Fruit fly (Drosophila melanogaster) whole organism, pupa: ENCODE measurements around the gene CG33096.

Experiments used
- CG10348 ChIP-seq: fragments of 200-800 bp; sonication (Bioruptor generic); IDR thresholded peaks from 2 replicates; pipeline ENCODE4 v1.3.6; 2022; ENCODE audit warnings: missing biosample characterization, missing genetic modification characterization
- CG12605 ChIP-seq: fragments of 200-800 bp; sonication (Bioruptor generic); IDR thresholded peaks from 2 replicates; pipeline ENCODE4 v1.3.6; 2022; ENCODE audit warnings: missing biosample characterization, missing genetic modification characterization
- CG14655 ChIP-seq: fragments of 200-800 bp; sonication (Bioruptor generic); optimal IDR thresholded peaks from 3 replicates; lab custom pipeline; 2017; ENCODE audit warnings: mild to moderate bottlenecking, missing biosample characterization, missing genetic modification reagents, missing genetic modification characterization
- CG15710 ChIP-seq: fragments of 200-800 bp; sonication (Bioruptor generic); optimal IDR thresholded peaks from 2 replicates; lab custom pipeline; 2018; ENCODE audit warnings: missing biosample characterization, mild to moderate bottlenecking, missing genetic modification characterization, moderate library complexity
- CG17806 ChIP-seq: fragments of 200-800 bp; sonication (Bioruptor generic); optimal IDR thresholded peaks from 2 replicates; lab custom pipeline; 2018; ENCODE audit warnings: missing biosample characterization, mild to moderate bottlenecking, missing genetic modification characterization, moderate library complexity
- CG32121 ChIP-seq: fragments of 200-800 bp; sonication (Bioruptor generic); IDR thresholded peaks from 2 replicates; pipeline ENCODE4 v1.3.6; 2022; ENCODE audit warnings: missing biosample characterization, missing genetic modification characterization
- CG34367 ChIP-seq: fragments of 200-800 bp; sonication (Bioruptor generic); optimal IDR thresholded peaks from 2 replicates; lab custom pipeline; 2018; ENCODE audit warnings: missing biosample characterization, mild to moderate bottlenecking, missing genetic modification characterization
- CG4496 ChIP-seq: fragments of 200-800 bp; sonication (Bioruptor generic); IDR thresholded peaks from 3 replicates; pipeline ENCODE4 v1.3.6; 2022; ENCODE audit warnings: missing biosample characterization, missing genetic modification characterization
- CG8159 ChIP-seq: fragments of 200-800 bp; sonication (Bioruptor generic); optimal IDR thresholded peaks from 3 replicates; lab custom pipeline; 2018; ENCODE audit warnings: missing biosample characterization, mild to moderate bottlenecking, missing genetic modification characterization, moderate library complexity
- CG8301 ChIP-seq: fragments of 200-800 bp; sonication (Bioruptor generic); optimal IDR thresholded peaks from 2 replicates; lab custom pipeline; 2018; ENCODE audit warnings: missing biosample characterization, mild to moderate bottlenecking, missing genetic modification characterization
- D1 ChIP-seq: fragments of 200-800 bp; sonication (Bioruptor generic); optimal IDR thresholded peaks from 2 replicates; lab custom pipeline; 2018; ENCODE audit warnings: missing biosample characterization, mild to moderate bottlenecking, missing genetic modification characterization, moderate library complexity
- EcR ChIP-seq: fragments of 200-800 bp; sonication (Bioruptor generic); optimal IDR thresholded peaks from 3 replicates; lab custom pipeline; 2019; ENCODE audit warnings: missing biosample characterization, missing genetic modification characterization, mild to moderate bottlenecking, moderate library complexity, missing genetic modification reagents
- Ets98B ChIP-seq: fragments of 200-800 bp; sonication (Bioruptor generic); IDR thresholded peaks from 2 replicates; pipeline ENCODE4 v1.3.6; 2022; ENCODE audit warnings: missing biosample characterization, missing genetic modification characterization
- Pif1A ChIP-seq: fragments of 200-800 bp; sonication (Bioruptor generic); optimal IDR thresholded peaks from 3 replicates; lab custom pipeline; 2016; ENCODE audit warnings: missing biosample characterization, missing genetic modification characterization
- Pif1B ChIP-seq: fragments of 200-800 bp; sonication (Bioruptor generic); optimal IDR thresholded peaks from 3 replicates; lab custom pipeline; 2016; ENCODE audit warnings: missing biosample characterization, missing genetic modification characterization
- Snoo ChIP-seq: fragments of 200-800 bp; sonication (Bioruptor generic); optimal IDR thresholded peaks from 3 replicates; lab custom pipeline; 2017; ENCODE audit warnings: missing biosample characterization, mild to moderate bottlenecking, missing genetic modification characterization, inconsistent platforms
- fd96Ca ChIP-seq: fragments of 200-800 bp; sonication (Bioruptor generic); IDR thresholded peaks from 3 replicates; pipeline ENCODE4 v1.3.6; 2022; ENCODE audit warnings: missing biosample characterization, missing genetic modification characterization
- gl ChIP-seq: fragments of 200-800 bp; sonication (Bioruptor generic); optimal IDR thresholded peaks from 2 replicates; lab custom pipeline; 2018; ENCODE audit warnings: missing biosample characterization, mild to moderate bottlenecking, missing genetic modification characterization
- rn ChIP-seq: fragments of 200-800 bp; sonication (Bioruptor generic); IDR thresholded peaks from 2 replicates; pipeline ENCODE4 v1.3.6; 2022; ENCODE audit warnings: missing biosample characterization, missing genetic modification characterization

CG33096 gene

DNA sequence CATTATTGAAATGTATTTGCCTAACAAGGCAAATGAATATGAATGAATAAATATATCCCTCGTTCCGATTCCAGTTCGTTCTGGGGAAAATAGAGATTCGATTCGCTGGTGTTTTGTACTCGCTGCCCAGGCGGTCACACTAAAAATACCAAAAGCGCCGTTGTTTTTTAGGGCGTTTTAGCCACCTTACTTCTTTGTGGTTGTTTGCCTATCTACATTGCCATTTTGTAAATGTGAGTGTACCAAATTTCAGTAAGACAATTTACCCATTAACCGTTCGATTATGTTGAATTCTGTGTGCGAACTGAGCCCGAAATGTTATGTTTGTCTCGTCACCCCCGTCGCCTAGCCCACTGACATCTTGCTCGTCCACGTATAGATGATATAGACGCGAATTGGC lies at the start of gene CG33096, which contains the start of gene CG33095:
CG33096 (plus strand) TSS at position 187 of the 400 bp plus-strand sequence.
CG33095 (plus strand) TSS at position 187 of the 400 bp plus-strand sequence.
- TF ChIP-seq gl (no peak), CG8159 (tag; lab: Kevin White, UChicago) (no peak), EcR (GFP tag; lab: Kevin White, UChicago) (peak; percentile 1), CG34367 (tag; lab: Kevin White, UChicago) (no peak)
- TF ChIP-seq, all 21 proteins: peak for 1

dm6 chr3R:25049383-25049741 lies 48.1 kb upstream of the CG33096 start, which contains the start of gene CG11791:
Gene CG11791, plus strand, starts transcription at chr3R:25049616.
- no peak for TF ChIP-seq CG4496 (GFP tag; lab: Robert Waterston, UW)

DNA sequence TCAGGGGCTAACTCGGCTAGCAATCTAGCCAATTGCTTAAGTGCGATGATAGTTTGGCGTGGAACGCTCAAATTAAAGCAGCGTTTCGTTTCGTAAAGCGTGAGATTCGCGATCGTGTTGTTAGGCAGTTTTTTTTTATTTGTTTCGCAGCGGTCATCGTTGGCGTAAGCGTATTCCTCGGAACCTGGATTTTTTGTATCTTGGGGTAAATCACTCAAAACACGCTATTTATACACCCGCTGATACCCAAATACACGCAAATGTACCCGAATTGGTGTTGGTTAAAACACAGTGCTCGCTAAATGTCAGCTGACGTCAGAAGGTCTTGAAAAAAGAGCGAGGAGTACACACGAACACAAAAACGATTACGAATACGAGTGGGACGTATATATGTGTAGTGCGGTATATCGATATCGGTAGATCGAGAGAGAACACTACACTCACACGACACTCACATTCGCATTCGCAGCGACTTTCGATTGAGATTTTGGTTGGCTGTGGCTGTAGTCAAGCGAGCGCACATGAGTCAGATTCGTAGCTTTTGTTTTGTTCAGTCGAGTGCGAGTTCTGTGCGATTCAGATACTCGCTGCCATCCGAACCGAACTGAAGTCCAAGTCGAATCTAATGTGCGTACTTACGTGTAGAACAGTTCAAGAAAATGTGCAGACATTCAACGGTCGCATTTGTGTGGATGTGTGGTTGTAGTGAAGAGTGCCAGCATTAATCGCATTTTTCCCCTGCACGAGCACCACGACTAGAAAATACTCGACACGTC lies 47.5 kb upstream of the CG33096 start:
- TF ChIP-seq Pif1B (GFP tag; lab: Kevin White, UChicago) (peak; percentile 59), fd96Ca (GFP tag; lab: Robert Waterston, UW) (no peak), CG8301 (tag; lab: Kevin White, UChicago) (peak; percentile 5), Snoo (tag; lab: Kevin White, UChicago) (peak; percentile 39), CG10348 (GFP tag; lab: Robert Waterston, UW) (no peak), CG8159 (tag; lab: Kevin White, UChicago) (no peak), EcR (GFP tag; lab: Kevin White, UChicago) (peak; percentile 72), CG32121 (GFP tag; lab: Robert Waterston, UW) (no peak), CG15710 (tag; lab: Kevin White, UChicago) (peak; percentile 11), gl (peak; percentile 44), D1 (tag; lab: Kevin White, UChicago) (no peak), CG17806 (tag; lab: Kevin White, UChicago) (peak; percentile 13), CG14655 (GFP tag; lab: Kevin White, UChicago) (no peak)

dm6 chr3R:25050649-25051048 lies 46.8 kb upstream of the CG33096 start:
- TF ChIP-seq CG17806 (tag; lab: Kevin White, UChicago) (no peak), CG12605 (GFP tag; lab: Robert Waterston, UW) (no peak), CG32121 (GFP tag; lab: Robert Waterston, UW) (no peak), CG14655 (GFP tag; lab: Kevin White, UChicago) (no peak), fd96Ca (GFP tag; lab: Robert Waterston, UW) (no peak)
- TF ChIP-seq, all 21 proteins: peak for 0

DNA sequence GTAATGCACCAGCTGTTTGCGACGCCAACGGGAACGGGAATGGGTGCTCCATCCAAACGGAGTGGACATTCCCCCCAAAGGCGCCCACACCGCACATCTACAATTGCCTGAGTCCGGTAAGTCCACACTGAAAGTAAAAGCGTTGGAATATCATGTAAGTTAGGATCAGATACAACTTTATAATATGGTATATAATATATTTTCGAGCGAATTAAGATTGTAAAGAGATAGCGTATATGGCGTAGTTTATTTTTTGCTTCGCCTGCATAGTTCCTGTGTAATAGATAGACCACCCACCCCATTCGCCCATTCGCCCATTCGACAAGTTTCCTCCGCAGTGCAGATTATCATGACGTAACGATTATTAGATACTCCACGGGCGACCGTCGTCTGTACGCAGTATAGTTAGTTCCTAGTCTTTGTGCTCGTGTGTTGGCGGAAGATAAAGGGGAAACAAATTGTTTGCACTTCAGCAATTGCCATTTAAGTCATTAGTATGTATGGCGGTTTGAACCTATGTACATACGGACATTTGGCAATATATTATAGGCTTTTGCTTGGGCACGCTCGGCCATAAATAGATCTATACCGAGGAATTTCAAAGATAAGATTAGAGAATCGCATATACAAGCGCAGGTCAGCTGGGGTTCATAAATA lies 45.9 kb upstream of the CG33096 start:
- TF ChIP-seq CG17806 (tag; lab: Kevin White, UChicago) (no peak), Pif1A (GFP tag; lab: Kevin White, UChicago) (no peak), Ets98B (GFP tag; lab: Robert Waterston, UW) (peak; percentile 80), CG32121 (GFP tag; lab: Robert Waterston, UW) (peak; percentile 73), Pif1B (GFP tag; lab: Kevin White, UChicago) (peak; percentile 27), CG4496 (GFP tag; lab: Robert Waterston, UW) (peak; percentile 72; the same call in 2 of the 3 replicates), CG8301 (tag; lab: Kevin White, UChicago) (peak; percentile 56)

- TF ChIP-seq CG8301 (tag; lab: Kevin White, UChicago) (no peak), fd96Ca (GFP tag; lab: Robert Waterston, UW) (no peak), CG32121 (GFP tag; lab: Robert Waterston, UW) (no peak), CG12605 (GFP tag; lab: Robert Waterston, UW) (no peak), rn (GFP tag; lab: Robert Waterston, UW) (no peak), Ets98B (GFP tag; lab: Robert Waterston, UW) (peak; percentile 36; the same call in 1 of the 2 replicates)
Measured at dm6 chr3R:25054451-25055188, 42.9 kb upstream of the CG33096 start, which contains the start of gene CG31109. Gene CG31109, minus strand, starts transcription at chr3R:25054653.

DNA sequence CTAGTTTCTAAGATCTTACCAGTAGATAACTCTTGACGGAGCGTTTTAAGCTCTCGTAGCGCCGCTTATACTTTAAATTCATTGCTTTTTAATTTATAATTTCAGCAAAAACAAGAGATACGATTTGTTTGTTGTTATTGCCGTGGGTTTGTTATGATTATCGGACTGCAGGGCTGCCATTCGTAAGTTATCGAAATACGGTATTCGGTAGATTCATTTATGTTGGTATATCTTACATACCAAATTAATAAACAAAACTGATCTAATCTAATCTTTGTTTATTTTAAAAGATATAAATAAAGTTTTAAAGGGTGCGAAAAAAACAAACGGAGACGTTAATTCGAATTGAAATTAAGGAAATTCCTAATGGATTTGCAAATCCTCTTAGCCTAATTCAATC lies 41.5 kb upstream of the CG33096 start, which contains the start of the genes CG31111 and stac:
CG31111 (minus strand) TSS at position 162 of the 400 bp plus-strand sequence.
stac (plus strand) TSS at position 271 of the 400 bp plus-strand sequence.
- no peak for TF ChIP-seq rn (GFP tag; lab: Robert Waterston, UW)
- no peak for TF ChIP-seq CG10348 (GFP tag; lab: Robert Waterston, UW)
- no peak for TF ChIP-seq CG14655 (GFP tag; lab: Kevin White, UChicago)
- TF ChIP-seq Pif1A (GFP tag; lab: Kevin White, UChicago), result no peak
